Worm (Caenorhabditis elegans) whole organism, young adult: Measurements from ENCODE around the gene nhr-4.

Experiments used
- F23B12.7 ChIP-seq: sonication (generic microtip); optimal IDR thresholded peaks from 2 replicates; lab custom pipeline; 2017; ENCODE audit warnings: missing genetic modification characterization, mild to moderate bottlenecking, missing compliant biosample characterization, antibody characterized with exemption, moderate library complexity; ENCODE audit not compliant: insufficient read depth
- F37B4.10 ChIP-seq: fragments of 200-800 bp; sonication (Bioruptor generic); IDR thresholded peaks from 2 replicates; pipeline ENCODE4 v1.3.6; 2022; ENCODE audit warnings: missing genetic modification characterization, missing compliant biosample characterization
- Y95B8A.8 ChIP-seq: fragments of 200-800 bp; sonication (Bioruptor generic); IDR thresholded peaks from 2 replicates; pipeline ENCODE4 v1.3.6; 2022; ENCODE audit warnings: missing genetic modification reagents, missing genetic modification characterization, missing compliant biosample characterization
- ama-1 ChIP-seq, 3 experiments: fragments of 150-350 bp in 1 of 3; sonication (generic microtip) in 2 of 3; optimal IDR thresholded peaks; 2 replicates each; lab custom pipeline; 2014 to 2018; ENCODE audit warnings: missing biosample characterization in 2 of 3, missing genetic modification characterization in 2 of 3, missing genetic modification reagents in 2 of 3
- bed-2 ChIP-seq: fragments of 200-800 bp; sonication (Bioruptor generic); IDR thresholded peaks from 2 replicates; pipeline ENCODE4 v1.3.6; 2022; ENCODE audit warnings: missing genetic modification reagents, missing genetic modification characterization, missing compliant biosample characterization
- ceh-79 ChIP-seq: sonication (generic microtip); optimal IDR thresholded peaks from 2 replicates; lab custom pipeline; 2017; ENCODE audit warnings: mild to moderate bottlenecking, missing genetic modification characterization, missing compliant biosample characterization
- lir-1 ChIP-seq: fragments of 200-800 bp; sonication (Bioruptor generic); conservative IDR thresholded peaks from 2 replicates; pipeline ENCODE4 v1.3.6; 2022; ENCODE audit warnings: missing genetic modification reagents, missing genetic modification characterization, missing compliant biosample characterization
- lsy-27 ChIP-seq: sonication (generic microtip); optimal IDR thresholded peaks from 2 replicates; lab custom pipeline; 2017; ENCODE audit warnings: missing genetic modification characterization, mild to moderate bottlenecking, missing compliant biosample characterization, antibody characterized with exemption, missing genotype, borderline replicate concordance; ENCODE audit not compliant: insufficient read depth

ce11 chrIV:9903608-9904007, 24.5 kb downstream of the nhr-4 start, which contains the start of gene best-13:
- TF ChIP-seq ceh-79 (tag; lab: Kevin White, UChicago) (no peak), bed-2 (GFP tag; lab: Robert Waterston, UW) (no peak), ama-1 (optimal IDR thresholded peaks at IDR 0.05; lab: Kevin White, UChicago) (no peak), ama-1 (GFP tag; optimal IDR thresholded peaks at IDR 0.05; lab: Kevin White, UChicago) (no peak), Y95B8A.8 (GFP tag; lab: Robert Waterston, UW) (no peak), F23B12.7 (no peak), lir-1 (GFP tag; lab: Robert Waterston, UW) (no peak), F37B4.10 (GFP tag; lab: Robert Waterston, UW) (no peak), lsy-27 (tag; lab: Kevin White, UChicago) (no peak)
